ENCODE assay signal across 2 worm cellular contexts in the genomic region with DNA sequence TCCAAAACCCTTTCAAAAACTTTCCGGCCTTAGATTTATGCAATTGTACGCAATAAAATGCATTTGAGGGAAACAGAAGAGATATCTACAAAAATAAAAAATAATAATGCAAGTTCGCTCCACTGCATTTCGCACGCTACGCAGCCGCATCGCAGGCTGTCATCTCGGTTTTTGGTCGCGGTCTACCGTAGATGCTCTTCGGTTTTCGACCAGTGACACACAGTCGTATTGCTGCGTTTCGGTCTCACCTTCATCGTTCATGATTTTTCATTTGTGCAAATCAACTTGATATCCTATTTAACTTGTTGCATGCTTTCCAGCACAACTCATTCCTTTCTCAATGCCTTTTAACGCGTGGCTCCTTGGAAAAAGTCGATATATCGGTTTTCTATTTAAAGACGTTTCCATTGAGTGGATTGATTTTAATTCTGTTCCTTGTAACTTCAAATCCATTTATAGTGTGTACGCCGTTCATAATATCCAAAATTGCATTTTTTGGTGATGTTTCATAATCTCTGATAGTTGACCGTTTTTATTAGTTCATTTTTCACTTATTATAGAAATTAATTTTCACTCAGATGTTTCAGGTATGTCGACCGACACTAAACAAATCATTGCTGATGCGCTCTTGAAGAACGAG.
TF ChIP-seq lines count a peak whose summit lies in the region.

A gene (plus strand): TSS at position 590 of the 640 bp plus-strand sequence.

TF ChIP-seq in whole organism, L1 larva, 84 proteins besides CTCF, POLR2A, EP300 and RAD21 (continued from another document):
- TF ChIP-seq fkh-4 (tag; optimal IDR thresholded peaks at IDR 0.05; lab: Kevin White, UChicago; ENCODE audit: borderline replicate concordance), result no peak
- TF ChIP-seq skn-1 (tag; optimal IDR thresholded peaks at IDR 0.05; lab: Kevin White, UChicago), result peak; percentile 91
- TF ChIP-seq nhr-11 (tag; optimal IDR thresholded peaks at IDR 0.05; lab: Kevin White, UChicago), result no peak
- TF ChIP-seq dpl-1 (GFP tag; optimal IDR thresholded peaks at IDR 0.05; lab: Kevin White, UChicago), result peak; percentile 76 to 82 (median 80)
- peak; percentile 71 for TF ChIP-seq nhr-90 (tag; optimal IDR thresholded peaks at IDR 0.05; lab: Kevin White, UChicago; ENCODE audit: poor library complexity)
- no peak for TF ChIP-seq hlh-4 (tag; optimal IDR thresholded peaks at IDR 0.05; lab: Kevin White, UChicago)
- TF ChIP-seq ces-1 (GFP tag; optimal IDR thresholded peaks at IDR 0.05; lab: Kevin White, UChicago), result no peak
- no peak for TF ChIP-seq nhr-28 (tag; optimal IDR thresholded peaks at IDR 0.05; lab: Kevin White, UChicago)
- TF ChIP-seq lin-14 (GFP tag; optimal IDR thresholded peaks at IDR 0.05; lab: Kevin White, UChicago), result peak; percentile 93
- no peak for TF ChIP-seq ceh-8 (GFP tag; optimal IDR thresholded peaks at IDR 0.05; lab: Kevin White, UChicago)
- no peak for TF ChIP-seq lin-39 (tag; optimal IDR thresholded peaks at IDR 0.05; lab: Kevin White, UChicago)
- TF ChIP-seq nhr-12 (tag; optimal IDR thresholded peaks at IDR 0.05; lab: Kevin White, UChicago), result no peak
- TF ChIP-seq nhr-71 (tag; optimal IDR thresholded peaks at IDR 0.05; lab: Kevin White, UChicago), result peak; percentile 90
- TF ChIP-seq isw-1 (GFP tag; IDR thresholded peaks at IDR 0.05; lab: Robert Waterston, UW), result peak; percentile 73
- TF ChIP-seq lir-3 (tag; optimal IDR thresholded peaks at IDR 0.05; lab: Kevin White, UChicago; ENCODE audit: poor library complexity), result peak; percentile 34
- TF ChIP-seq sup-37 (GFP tag; optimal IDR thresholded peaks at IDR 0.05; lab: Kevin White, UChicago), result no peak
- TF ChIP-seq irx-1 (tag; optimal IDR thresholded peaks at IDR 0.05; lab: Kevin White, UChicago), result no peak
- no peak for TF ChIP-seq tlp-1 (tag; optimal IDR thresholded peaks at IDR 0.05; lab: Kevin White, UChicago)
- TF ChIP-seq unc-30 (tag; optimal IDR thresholded peaks at IDR 0.05; lab: Kevin White, UChicago), result no peak
- TF ChIP-seq elt-2 (tag; optimal IDR thresholded peaks at IDR 0.05; lab: Kevin White, UChicago), result no peak
- no peak for TF ChIP-seq dsc-1 (tag; optimal IDR thresholded peaks at IDR 0.05; lab: Kevin White, UChicago)
- no peak for TF ChIP-seq ets-5 (GFP tag; IDR thresholded peaks at IDR 0.05; lab: Robert Waterston, UW)
- no peak for TF ChIP-seq alr-1 (tag; optimal IDR thresholded peaks at IDR 0.05; lab: Kevin White, UChicago; ENCODE audit: borderline replicate concordance)
- TF ChIP-seq unc-86 (tag; optimal IDR thresholded peaks at IDR 0.05; lab: Kevin White, UChicago), result peak; percentile 55
- TF ChIP-seq snu-23 (GFP tag; optimal IDR thresholded peaks at IDR 0.05; lab: Kevin White, UChicago), result peak; percentile 94
- TF ChIP-seq nhr-84 (tag; optimal IDR thresholded peaks at IDR 0.05; lab: Kevin White, UChicago), result no peak
- peak; percentile 2 for TF ChIP-seq fkh-10 (GFP tag; optimal IDR thresholded peaks at IDR 0.05; lab: Kevin White, UChicago)
- peak; percentile 73 for TF ChIP-seq swsn-7 (tag; optimal IDR thresholded peaks at IDR 0.05; lab: Kevin White, UChicago)

TF ChIP-seq in whole organism, young adult, 124 proteins besides CTCF, POLR2A, EP300 and RAD21 (continued from another document):
- peak; percentile 40; the same call in 1 of the 2 replicates for TF ChIP-seq K11D2.4 (GFP tag; IDR thresholded peaks at IDR 0.05; lab: Robert Waterston, UW)
- peak; percentile 34 for TF ChIP-seq F33H1.4 (GFP tag; IDR thresholded peaks at IDR 0.05; lab: Robert Waterston, UW)
- TF ChIP-seq mel-28 (tag; optimal IDR thresholded peaks at IDR 0.05; lab: Kevin White, UChicago; ENCODE audit: borderline replicate concordance), result no peak
- no peak for TF ChIP-seq lir-1 (GFP tag; conservative IDR thresholded peaks at IDR 0.05; lab: Robert Waterston, UW)
- no peak for TF ChIP-seq snpc-3.4 (tag; optimal IDR thresholded peaks at IDR 0.05; lab: Kevin White, UChicago)
- TF ChIP-seq ceh-91 (GFP tag; IDR thresholded peaks at IDR 0.05; lab: Robert Waterston, UW), result no peak
- TF ChIP-seq ztf-28 (GFP tag; IDR thresholded peaks at IDR 0.05; lab: Robert Waterston, UW), result no peak
- peak; percentile 41; the same call in 1 of the 2 replicates for TF ChIP-seq hmg-1.2 (GFP tag; IDR thresholded peaks at IDR 0.05; lab: Robert Waterston, UW)
- peak; percentile 61 for TF ChIP-seq athp-1 (tag; optimal IDR thresholded peaks at IDR 0.05; lab: Kevin White, UChicago)
- peak; percentile 18 for TF ChIP-seq unc-62 (GFP tag; optimal IDR thresholded peaks at IDR 0.05; lab: Kevin White, UChicago)
- TF ChIP-seq ccch-3 (GFP tag; optimal IDR thresholded peaks at IDR 0.05; lab: Kevin White, UChicago), result no peak
- 0 out of 2 replicates have a peak, but pooled peaks have one; percentile 54 for TF ChIP-seq B0336.3 (GFP tag; IDR thresholded peaks at IDR 0.05; lab: Robert Waterston, UW)
TF ChIP-seq in whole organism, young adult: peak in this region for 51.
